Fruit fly (Drosophila melanogaster) whole organism, wandering third instar larva: ENCODE data around the gene CG34173.

Experiments used
- Abd-B ChIP-seq: fragments of >200 bp; optimal IDR thresholded peaks from 2 replicates; lab custom pipeline; 2017; ENCODE audit warnings: missing biosample characterization, missing genetic modification characterization
- CG32264 ChIP-seq: fragments of 200-800 bp; sonication (Bioruptor generic); optimal IDR thresholded peaks from 2 replicates; lab custom pipeline; 2016; ENCODE audit warnings: missing biosample characterization, missing genetic modification characterization
- CG9705 ChIP-seq: fragments of 200-800 bp; sonication (Bioruptor generic); optimal IDR thresholded peaks from 2 replicates; lab custom pipeline; 2018; ENCODE audit warnings: missing biosample characterization, mild to moderate bottlenecking, missing genetic modification characterization
- CrebA ChIP-seq: fragments of 200-800 bp; sonication (Bioruptor generic); optimal IDR thresholded peaks from 2 replicates; lab custom pipeline; 2016; ENCODE audit warnings: missing biosample characterization, mild to moderate bottlenecking, missing genetic modification characterization, borderline replicate concordance
- Dfd ChIP-seq: fragments of >200 bp; optimal IDR thresholded peaks from 2 replicates; lab custom pipeline; 2017; ENCODE audit warnings: missing biosample characterization, missing genetic modification characterization
- Dif ChIP-seq: fragments of 200-275, 200-300 bp; sonication (Bioruptor generic); optimal IDR thresholded peaks from 2 replicates; lab custom pipeline; 2018; ENCODE audit warnings: missing biosample characterization, missing genetic modification characterization; ENCODE audit not compliant: partially characterized antibody
- HLH106 ChIP-seq: fragments of 200-800 bp; optimal IDR thresholded peaks from 3 replicates; lab custom pipeline; 2019; ENCODE audit warnings: missing biosample characterization, mild to moderate bottlenecking, missing genetic modification characterization, moderate library complexity
- Jra ChIP-seq: sonication (Bioruptor generic); optimal IDR thresholded peaks from 2 replicates; lab custom pipeline; 2016; ENCODE audit warnings: missing biosample characterization, missing genetic modification characterization
- Mio ChIP-seq: sonication (Bioruptor generic); optimal IDR thresholded peaks from 2 replicates; lab custom pipeline; 2016; ENCODE audit warnings: missing biosample characterization, missing genetic modification characterization
- Myc ChIP-seq: fragments of >200 bp; optimal IDR thresholded peaks from 2 replicates; lab custom pipeline; 2017
- N ChIP-seq: fragments of >200 bp; optimal IDR thresholded peaks from 2 replicates; lab custom pipeline; 2018; ENCODE audit warnings: missing biosample characterization, missing external identifiers, missing genetic modification characterization
- OdsH ChIP-seq: fragments of 200-800 bp; sonication (Bioruptor generic); optimal IDR thresholded peaks from 2 replicates; lab custom pipeline; 2016; ENCODE audit warnings: missing biosample characterization, mild to moderate bottlenecking, missing genetic modification characterization
- Sp1 ChIP-seq: fragments of 200-800 bp; sonication (Bioruptor generic); optimal IDR thresholded peaks from 3 replicates; lab custom pipeline; 2019; ENCODE audit warnings: missing biosample characterization, mild to moderate bottlenecking, missing genetic modification characterization, moderate library complexity
- Vsx2 ChIP-seq: fragments of 200-300, 225-300 bp; sonication (Bioruptor generic); optimal IDR thresholded peaks from 2 replicates; lab custom pipeline; 2018; ENCODE audit warnings: missing biosample characterization, missing genetic modification characterization; ENCODE audit not compliant: partially characterized antibody
- br ChIP-seq: fragments of 200-800 bp; sonication (Bioruptor generic); optimal IDR thresholded peaks from 2 replicates; lab custom pipeline; 2016; ENCODE audit warnings: missing biosample characterization, missing genetic modification characterization
- dl ChIP-seq, 2 experiments: fragments of 175-275, 200-275 bp in 1 of 2; fragments of 200-275 bp in 1 of 2; sonication (Bioruptor generic); optimal IDR thresholded peaks; lab custom pipeline; 2018; ENCODE audit warnings: mild to moderate bottlenecking in 2 of 2, missing biosample characterization in 2 of 2, missing genetic modification characterization in 2 of 2, moderate library complexity in 2 of 2; ENCODE audit not compliant: partially characterized antibody in 2 of 2, insufficient read depth in 1 of 2
- ey ChIP-seq: fragments of 200-800 bp; sonication (Bioruptor generic); optimal IDR thresholded peaks from 2 replicates; lab custom pipeline; 2016; ENCODE audit warnings: missing biosample characterization, missing genetic modification characterization
- foxo ChIP-seq, 2 experiments: fragments of 200-800 bp; sonication (Bioruptor generic); optimal IDR thresholded peaks; 2 replicates in 1 of 2; 3 replicates in 1 of 2; lab custom pipeline; 2016 to 2017; ENCODE audit warnings: missing biosample characterization in 2 of 2, missing genetic modification characterization in 2 of 2
- h ChIP-seq: fragments of 200-800 bp; sonication (Bioruptor generic); optimal IDR thresholded peaks from 3 replicates; lab custom pipeline; 2016; ENCODE audit warnings: missing biosample characterization, mild to moderate bottlenecking, missing genetic modification characterization
- jim ChIP-seq: fragments of 175-275, 200-325 bp; sonication (Bioruptor generic); optimal IDR thresholded peaks from 2 replicates; lab custom pipeline; 2016; ENCODE audit warnings: missing biosample characterization, mild to moderate bottlenecking, missing genetic modification characterization
- lola ChIP-seq: fragments of >200 bp; optimal IDR thresholded peaks from 2 replicates; lab custom pipeline; 2017; ENCODE audit warnings: missing biosample characterization, missing genetic modification characterization
- pan ChIP-seq: fragments of >200 bp; optimal IDR thresholded peaks from 2 replicates; lab custom pipeline; 2017
- psq ChIP-seq: fragments of 200-800 bp; sonication (Bioruptor generic); optimal IDR thresholded peaks from 3 replicates; lab custom pipeline; 2017; ENCODE audit warnings: missing biosample characterization, mild to moderate bottlenecking, missing genetic modification characterization, moderate library complexity
- sage ChIP-seq: fragments of 200-800 bp; sonication (Bioruptor generic); optimal IDR thresholded peaks from 2 replicates; lab custom pipeline; 2016; ENCODE audit warnings: missing biosample characterization, mild to moderate bottlenecking, missing genetic modification characterization
- usp ChIP-seq: fragments of >200 bp; optimal IDR thresholded peaks from 2 replicates; lab custom pipeline; 2017; ENCODE audit warnings: missing biosample characterization, missing genetic modification characterization
- woc ChIP-seq: sonication (Bioruptor generic); optimal IDR thresholded peaks from 2 replicates; lab custom pipeline; 2016; ENCODE audit warnings: missing biosample characterization, mild to moderate bottlenecking, missing genetic modification characterization

Gene CG34173

DNA sequence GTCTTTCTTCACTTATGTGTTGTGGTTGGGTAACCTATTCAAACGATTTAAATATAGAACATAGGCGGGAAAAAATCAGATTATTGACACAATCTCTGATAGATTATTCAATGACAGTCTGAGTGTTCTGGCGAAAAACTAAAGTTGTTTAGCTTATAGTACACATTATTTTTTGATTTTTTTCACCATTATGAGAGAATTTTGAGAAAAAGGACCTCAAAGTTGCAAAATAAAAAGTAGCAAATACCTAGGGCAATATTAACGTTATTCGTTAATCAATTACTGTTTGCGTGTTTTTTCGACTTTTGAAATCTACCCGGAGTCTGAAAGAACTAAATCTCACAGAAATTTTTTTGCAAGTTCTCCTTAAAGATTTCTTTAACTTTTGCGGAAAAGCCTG is at the start of gene CG34173:
TSS of gene CG34173 (minus strand) at position 101 of the 400 bp plus-strand sequence.
- no peak for TF ChIP-seq foxo (GFP tag; optimal IDR thresholded peaks at IDR 0.05; lab: Kevin White, UChicago)
- TF ChIP-seq Sp1 (GFP tag; lab: Kevin White, UChicago) = no peak
- TF ChIP-seq Dfd = no peak

- TF ChIP-seq jim (GFP tag; lab: Kevin White, UChicago) (no peak), Vsx2 (no peak), Mio (no peak)
Measured at dm6 chr2L:22079332-22079731, 25.2 kb upstream of the CG34173 start, which contains the start of gene ttm3. Gene ttm3 (plus strand): TSS chr2L:22079632.

DNA sequence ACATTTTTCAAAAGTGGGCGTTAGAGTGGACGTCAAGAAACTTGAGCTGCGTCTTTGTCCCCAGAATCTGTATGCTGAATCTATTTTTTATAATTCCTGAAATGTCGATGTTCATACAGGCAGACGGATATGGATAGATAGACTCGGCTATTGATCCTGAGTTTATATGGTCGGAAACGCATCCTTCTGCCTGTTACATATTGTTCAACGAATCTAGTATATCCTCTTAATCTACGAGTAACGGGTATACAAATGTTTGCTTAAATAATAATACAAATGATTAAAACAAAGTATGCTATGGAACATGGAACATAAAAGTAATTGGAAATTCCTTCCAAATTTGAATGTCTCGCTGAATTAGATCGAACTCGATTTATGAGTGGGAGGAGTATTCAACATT is 16.7 kb upstream of the CG34173 start, which contains the start of gene tplus3a:
TSS of gene tplus3a (plus strand) at position 301 of the 400 bp plus-strand sequence.
- TF ChIP-seq Jra (GFP tag; lab: Kevin White, UChicago) (no peak), N (GFP tag; lab: Kevin White, UChicago) (no peak), usp (GFP tag; lab: Kevin White, UChicago) (no peak), HLH106 (tag; lab: Kevin White, UChicago) (no peak), lola (GFP tag; lab: Kevin White, UChicago) (no peak), jim (GFP tag; lab: Kevin White, UChicago) (no peak), OdsH (GFP tag; lab: Kevin White, UChicago) (no peak)

dm6 chr2L:22065243-22065642 is 11.1 kb upstream of the CG34173 start, which contains the start of gene CG42597:
Gene CG42597 (minus strand): TSS chr2L:22065343.
- TF ChIP-seq dl (GFP tag; optimal IDR thresholded peaks at IDR 0.05; lab: Kevin White, UChicago; ENCODE audit: insufficient read depth in 1 of 2, partially characterized antibody in 2 of 2) (no peak), sage (GFP tag; lab: Kevin White, UChicago) (no peak), h (no peak), Dif (GFP tag; lab: Kevin White, UChicago) (no peak), Mio (no peak), jim (GFP tag; lab: Kevin White, UChicago) (no peak), OdsH (GFP tag; lab: Kevin White, UChicago) (no peak), Abd-B (GFP tag; lab: Kevin White, UChicago) (no peak), Dfd (no peak), lola (GFP tag; lab: Kevin White, UChicago) (no peak), br (GFP tag; lab: Kevin White, UChicago) (no peak), Myc (lab: Kevin White, UChicago) (no peak)

dm6 chr2L:22059852-22060251 is 5.8 kb upstream of the CG34173 start:
- no peak for TF ChIP-seq OdsH (GFP tag; lab: Kevin White, UChicago)
- peak; percentile 45 for TF ChIP-seq Dfd
- TF ChIP-seq CrebA = no peak

dm6 chr2L:22043777-22044176 is 10.3 kb downstream of the CG34173 start, which contains the start of gene CG31601:
Gene CG31601 (minus strand): TSS chr2L:22043877.
- TF ChIP-seq CrebA (no peak), CG9705 (GFP tag; lab: Kevin White, UChicago) (no peak), Dif (GFP tag; lab: Kevin White, UChicago) (no peak), Myc (lab: Kevin White, UChicago) (no peak), woc (no peak), Abd-B (GFP tag; lab: Kevin White, UChicago) (no peak), HLH106 (tag; lab: Kevin White, UChicago) (no peak), ey (no peak), pan (lab: Kevin White, UChicago) (no peak), lola (GFP tag; lab: Kevin White, UChicago) (no peak), foxo (GFP tag; optimal IDR thresholded peaks at IDR 0.05; lab: Kevin White, UChicago) (no peak)
- TF ChIP-seq, all 38 proteins: peak for 0

DNA sequence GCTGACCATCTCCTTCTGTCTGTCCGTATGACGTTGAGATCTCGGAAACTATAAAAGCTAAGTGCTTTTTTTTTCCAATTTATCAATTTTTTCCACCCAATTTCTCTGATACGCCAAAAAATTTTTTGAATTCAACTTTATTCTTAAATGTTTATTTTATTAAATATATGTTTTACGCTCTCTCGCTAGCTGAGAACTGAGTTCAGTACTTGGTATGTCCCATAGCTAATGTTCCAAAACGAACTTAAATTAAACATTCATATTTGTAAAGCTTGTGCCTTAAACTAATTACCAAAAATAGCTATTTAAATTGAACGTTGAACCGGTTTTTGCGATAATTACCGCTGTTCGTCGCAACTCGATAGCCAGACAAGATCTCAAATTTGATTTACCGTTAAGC is 16.5 kb downstream of the CG34173 start, which contains the start of gene Grl40a:
TSS of gene Grl40a (plus strand) at position 301 of the 400 bp plus-strand sequence.
- TF ChIP-seq CG9705 (GFP tag; lab: Kevin White, UChicago) = no peak
- TF ChIP-seq N (GFP tag; lab: Kevin White, UChicago) = no peak
- no peak for TF ChIP-seq lola (GFP tag; lab: Kevin White, UChicago)
- no peak for TF ChIP-seq psq (GFP tag; lab: Kevin White, UChicago)
- TF ChIP-seq usp (GFP tag; lab: Kevin White, UChicago) = no peak
- no peak for TF ChIP-seq Myc (lab: Kevin White, UChicago)
- no peak for TF ChIP-seq woc
- TF ChIP-seq CG32264 = no peak
- no peak for TF ChIP-seq Dif (GFP tag; lab: Kevin White, UChicago)
- TF ChIP-seq, all 38 proteins: peak for 0
